Fruit fly (Drosophila melanogaster): ENCODE data around the gene CG32152.
A peak's percentile ranks its signal among the peaks of the same experiment; 100 is the strongest.

The CG32152 gene

DNA sequence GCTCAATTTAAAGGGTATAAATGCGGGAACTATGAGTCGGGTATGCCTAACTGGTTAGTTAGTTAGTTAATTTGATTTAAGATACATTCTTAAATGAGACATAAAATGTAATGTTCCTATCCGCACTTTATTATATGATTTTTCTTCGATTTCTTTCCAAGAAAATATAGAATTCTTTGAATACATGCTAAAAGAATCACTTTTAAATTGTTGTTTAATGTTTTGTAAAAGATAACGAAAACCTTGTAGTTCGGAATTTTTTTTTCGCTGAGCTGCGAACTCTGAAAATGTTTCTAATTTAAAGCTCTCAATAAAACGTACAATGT, 16.2 kb upstream of the CG32152 start (continued):
- TF ChIP-seq B-H2 (GFP tag; optimal IDR thresholded peaks at IDR 0.05) (no peak), H15 (GFP tag; IDR thresholded peaks at IDR 0.05) (no peak), D19B (GFP tag; optimal IDR thresholded peaks at IDR 0.05) (peak; percentile 82), CG12769 (tag; optimal IDR thresholded peaks at IDR 0.05) (no peak), Sox100B (GFP tag; optimal IDR thresholded peaks at IDR 0.05) (no peak), zen2 (GFP tag; IDR thresholded peaks at IDR 0.05; ENCODE audit: partially characterized antibody) (no peak), btn (GFP tag; optimal IDR thresholded peaks at IDR 0.05) (no peak), CG15601 (tag; optimal IDR thresholded peaks at IDR 0.05) (no peak), CG1024 (GFP tag; IDR thresholded peaks at IDR 0.05) (no peak), gem (tag; optimal IDR thresholded peaks at IDR 0.05) (peak; percentile 58), Hr78 (GFP tag; optimal IDR thresholded peaks at IDR 0.05) (no peak), gsb (GFP tag; IDR thresholded peaks at IDR 0.05) (no peak), CG10979 (tag; optimal IDR thresholded peaks at IDR 0.05) (no peak), Six4 (GFP tag; optimal IDR thresholded peaks at IDR 0.05) (no peak), jing (GFP tag; optimal IDR thresholded peaks at IDR 0.05) (no peak), CG8290 (GFP tag; optimal IDR thresholded peaks at IDR 0.05) (no peak), CG8290 (tag; optimal IDR thresholded peaks at IDR 0.05) (peak in 1 of 2 experiments; percentile 16), CG1529 (GFP tag; optimal IDR thresholded peaks at IDR 0.05) (no peak), CG17361 (GFP tag; IDR thresholded peaks at IDR 0.05) (no peak), Atf6 (GFP tag; IDR thresholded peaks at IDR 0.05) (no peak), seq (GFP tag; IDR thresholded peaks at IDR 0.05) (no peak), CG10321 (GFP tag; IDR thresholded peaks at IDR 0.05) (no peak), maf-S (GFP tag; optimal IDR thresholded peaks at IDR 0.05) (no peak), dmrt11E (tag; optimal IDR thresholded peaks at IDR 0.05) (no peak), Meics (GFP tag; optimal IDR thresholded peaks at IDR 0.05) (peak; percentile 34), CG2129 (GFP tag; IDR thresholded peaks at IDR 0.05; ENCODE audit: partially characterized antibody) (no peak), CG3065 (GFP tag; optimal IDR thresholded peaks at IDR 0.05) (no peak), PHDP (tag; optimal IDR thresholded peaks at IDR 0.05) (peak; percentile 49), CG11560 (tag; IDR thresholded peaks at IDR 0.05) (no peak), esg (GFP tag; conservative IDR thresholded peaks at IDR 0.05) (no peak), CG3726 (GFP tag; IDR thresholded peaks at IDR 0.05) (no peak), HLHmδ (GFP tag; optimal IDR thresholded peaks at IDR 0.05) (no peak), stc (GFP tag; IDR thresholded peaks at IDR 0.05) (no peak), CG13775 (GFP tag; optimal IDR thresholded peaks at IDR 0.05) (no peak), lilli (GFP tag; optimal IDR thresholded peaks at IDR 0.05) (peak; percentile 16), luna (GFP tag; optimal IDR thresholded peaks at IDR 0.05) (no peak), sug (tag; optimal IDR thresholded peaks at IDR 0.05) (no peak), disco-r (GFP tag; optimal IDR thresholded peaks at IDR 0.05) (no peak), CG1832 (GFP tag; optimal IDR thresholded peaks at IDR 0.05) (no peak), Dfd (GFP tag; optimal IDR thresholded peaks at IDR 0.05) (no peak), fd96Cb (tag; optimal IDR thresholded peaks at IDR 0.05) (no peak), sisA (GFP tag; IDR thresholded peaks at IDR 0.05) (no peak), CG14965 (GFP tag; optimal IDR thresholded peaks at IDR 0.05; ENCODE audit: borderline replicate concordance) (no peak), Sin3A (optimal IDR thresholded peaks at IDR 0.05) (no peak), Abd-B (GFP tag; optimal IDR thresholded peaks at IDR 0.05) (no peak), CG8281 (tag; optimal IDR thresholded peaks at IDR 0.05) (no peak), Lhr (GFP tag; optimal IDR thresholded peaks at IDR 0.05) (no peak), fru (optimal IDR thresholded peaks at IDR 0.05) (no peak), Eip74EF (GFP tag; optimal IDR thresholded peaks at IDR 0.05) (no peak), kah (GFP tag; optimal IDR thresholded peaks at IDR 0.05) (no peak), CG8765 (GFP tag; IDR thresholded peaks at IDR 0.05) (no peak), CG12391 (tag; optimal IDR thresholded peaks at IDR 0.05) (no peak), Nf-YB (GFP tag; optimal IDR thresholded peaks at IDR 0.05) (no peak)
